Fruit fly (Drosophila melanogaster): ENCODE results near the gene ENGase.

The ENGase gene

DNA sequence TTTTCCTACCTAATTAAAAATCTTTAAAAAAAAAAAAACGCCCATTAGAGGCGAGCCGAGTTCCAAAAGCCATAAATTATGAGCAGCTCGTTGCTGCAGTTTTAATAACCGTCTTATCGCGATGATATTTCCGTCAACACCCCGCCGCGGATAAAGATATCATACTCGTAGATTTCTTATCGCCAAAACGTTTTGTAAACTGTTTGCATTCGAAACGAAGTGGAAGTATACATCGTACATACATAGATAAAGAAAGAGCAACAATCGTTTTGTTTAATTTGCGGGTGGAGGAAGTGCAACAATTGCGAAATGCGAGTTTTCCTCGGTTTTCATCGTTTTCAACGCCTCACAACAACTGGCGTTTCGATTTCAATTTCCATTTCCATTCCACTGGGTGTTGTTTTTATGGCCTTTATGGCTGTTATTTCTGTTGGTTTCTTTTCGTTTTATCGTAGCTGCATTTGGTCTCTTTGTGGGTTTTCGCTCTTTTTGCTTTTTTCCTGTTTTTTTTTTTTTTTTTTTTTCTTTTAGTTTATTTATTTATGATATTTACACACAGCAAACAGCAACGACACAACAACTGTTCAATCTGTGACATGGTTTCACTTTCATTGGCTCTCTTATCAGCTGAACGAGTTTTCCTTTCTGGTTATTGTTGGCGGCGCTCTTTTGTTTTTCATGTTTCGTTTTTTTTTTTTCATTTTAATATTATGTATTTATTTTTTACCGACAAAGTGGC, 49.7 kb downstream of the ENGase start:
- TF ChIP-seq CG8478 (optimal IDR thresholded peaks at IDR 0.05) (no peak), CTCF (optimal IDR thresholded peaks at IDR 0.05) (no peak)

DNA sequence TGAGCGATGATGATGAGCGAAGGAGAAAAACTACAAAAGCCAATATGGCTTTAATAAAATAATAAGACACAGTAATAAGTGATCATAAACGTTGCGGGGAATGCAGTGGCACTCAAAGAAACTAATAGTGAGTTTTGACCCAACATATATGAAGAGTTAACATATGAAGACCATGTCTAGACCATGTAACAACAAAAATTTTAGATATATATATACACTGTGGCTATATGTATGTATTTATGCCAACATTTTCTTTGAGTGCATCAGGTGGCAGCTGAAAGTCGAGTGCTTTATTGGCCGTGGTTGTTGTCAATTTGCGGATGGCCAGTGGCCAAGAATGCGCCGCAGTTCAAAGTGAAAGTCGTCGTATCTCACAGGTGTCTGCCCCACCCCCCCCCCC, 50.5 kb downstream of the ENGase start:
- TF ChIP-seq CG8478 (optimal IDR thresholded peaks at IDR 0.05) (no peak), CTCF (optimal IDR thresholded peaks at IDR 0.05) (no peak)

DNA sequence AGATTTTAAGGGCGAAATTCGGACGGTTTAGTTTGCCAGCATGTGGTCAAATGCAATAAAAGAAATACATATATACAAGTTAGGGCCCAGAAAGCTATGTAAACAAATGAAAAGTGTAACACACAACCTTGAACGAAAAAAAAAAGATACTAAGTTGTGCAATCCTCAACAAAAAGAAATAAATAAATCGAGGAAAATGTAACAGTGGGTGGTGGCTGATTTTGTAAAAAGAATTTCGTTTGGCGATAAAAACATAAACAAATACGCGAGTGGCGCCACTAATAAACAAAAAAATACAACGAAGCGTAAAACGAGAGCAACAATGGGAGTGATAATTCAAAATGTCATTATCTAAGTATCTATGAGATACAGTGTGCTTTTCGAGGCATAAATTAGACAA, 53.6 kb downstream of the ENGase start:
- TF ChIP-seq CTCF (optimal IDR thresholded peaks at IDR 0.05) (no peak), CG8478 (optimal IDR thresholded peaks at IDR 0.05) (no peak)
